Worm (Caenorhabditis elegans): ENCODE data around the gene ztf-20.

- TF ChIP-seq T22C8.4 (GFP tag; IDR thresholded peaks at IDR 0.05): peak; percentile 56
- TF ChIP-seq flt-1 (GFP tag; IDR thresholded peaks at IDR 0.05): no peak
- no peak for TF ChIP-seq ztf-23 (GFP tag; IDR thresholded peaks at IDR 0.05)
- TF ChIP-seq ztf-29 (GFP tag; IDR thresholded peaks at IDR 0.05): no peak
- no peak for TF ChIP-seq klf-2 (GFP tag; conservative IDR thresholded peaks at IDR 0.05)
- no peak for TF ChIP-seq cog-1 (tag; optimal IDR thresholded peaks at IDR 0.05)
- no peak for TF ChIP-seq med-1 (GFP tag; optimal IDR thresholded peaks at IDR 0.05; ENCODE audit: insufficient read depth)
- TF ChIP-seq tab-1 (GFP tag; IDR thresholded peaks at IDR 0.05): no peak
These were observed 42.6 kb downstream of the ztf-20 start for ce11 chrV:18917396-18917795.
